Fruit fly (Drosophila melanogaster): Measurements from ENCODE around the gene RhoGEF64C.
A peak's percentile ranks its signal among the peaks of the same experiment; 100 is the strongest.

Gene RhoGEF64C

dm6 chr3L:4700091-4700490 is 7.5 kb downstream of the RhoGEF64C start (continued):
- TF ChIP-seq CG11695 (GFP tag; IDR thresholded peaks at IDR 0.05), result peak; percentile 38; the same call in 1 of the 3 replicates
- 0 out of 3 replicates have a peak, but pooled peaks have one; percentile 45 for TF ChIP-seq CG3726 (GFP tag; IDR thresholded peaks at IDR 0.05)
- TF ChIP-seq dmrt99B (tag; optimal IDR thresholded peaks at IDR 0.05), result peak; percentile 45
- no peak for TF ChIP-seq Dip2 (GFP tag; IDR thresholded peaks at IDR 0.05)
- TF ChIP-seq CG12769 (tag; optimal IDR thresholded peaks at IDR 0.05), result no peak
- TF ChIP-seq eyg (GFP tag; optimal IDR thresholded peaks at IDR 0.05), result no peak
- TF ChIP-seq Hr39 (optimal IDR thresholded peaks at IDR 0.05), result no peak
- no peak for TF ChIP-seq CG32532 (GFP tag; IDR thresholded peaks at IDR 0.05)
- no peak for TF ChIP-seq zfh2 (GFP tag; optimal IDR thresholded peaks at IDR 0.05)
- TF ChIP-seq CG6689 (GFP tag; IDR thresholded peaks at IDR 0.05), result peak; percentile 35; the same call in 1 of the 2 replicates
- TF ChIP-seq crol (GFP tag; IDR thresholded peaks at IDR 0.05), result peak; percentile 60
- no peak for TF ChIP-seq CG7556 (GFP tag; optimal IDR thresholded peaks at IDR 0.05)
- peak; percentile 68 for TF ChIP-seq vvl (GFP tag; IDR thresholded peaks at IDR 0.05)
- TF ChIP-seq CG7963 (GFP tag; IDR thresholded peaks at IDR 0.05; ENCODE audit: partially characterized antibody), result no peak
- no peak for TF ChIP-seq CG7271 (tag; optimal IDR thresholded peaks at IDR 0.05)
- no peak for TF ChIP-seq CTCF (GFP tag; optimal IDR thresholded peaks at IDR 0.05)
- no peak for TF ChIP-seq CG34422 (GFP tag; IDR thresholded peaks at IDR 0.05)
- no peak for TF ChIP-seq unpg (GFP tag; optimal IDR thresholded peaks at IDR 0.05)
- TF ChIP-seq her (GFP tag; optimal IDR thresholded peaks at IDR 0.05), result no peak
- no peak for TF ChIP-seq CG9609 (GFP tag; optimal IDR thresholded peaks at IDR 0.05)
- TF ChIP-seq Drgx (GFP tag; IDR thresholded peaks at IDR 0.05), result peak; percentile 80
- no peak for TF ChIP-seq HLH3B (GFP tag; IDR thresholded peaks at IDR 0.05)
- TF ChIP-seq CG10565 (GFP tag; optimal IDR thresholded peaks at IDR 0.05), result no peak
- no peak for TF ChIP-seq dpn (GFP tag; optimal IDR thresholded peaks at IDR 0.05)
- no peak for TF ChIP-seq Awh (GFP tag; IDR thresholded peaks at IDR 0.05)
- no peak for TF ChIP-seq Jarid2 (GFP tag; optimal IDR thresholded peaks at IDR 0.05)
- no peak for TF ChIP-seq ato (GFP tag; IDR thresholded peaks at IDR 0.05; ENCODE audit: partially characterized antibody)
- peak; percentile 25; the same call in 1 of the 2 replicates for TF ChIP-seq sisA (GFP tag; IDR thresholded peaks at IDR 0.05)
- no peak for TF ChIP-seq CG2202 (tag; optimal IDR thresholded peaks at IDR 0.05)
- TF ChIP-seq grau (tag; optimal IDR thresholded peaks at IDR 0.05), result no peak
- TF ChIP-seq Doc2 (GFP tag; IDR thresholded peaks at IDR 0.05), result no peak
- TF ChIP-seq Sry-δ (GFP tag; optimal IDR thresholded peaks at IDR 0.05), result no peak
- no peak for TF ChIP-seq chinmo (GFP tag; IDR thresholded peaks at IDR 0.05; ENCODE audit: partially characterized antibody)
- no peak for TF ChIP-seq CG14667 (GFP tag; IDR thresholded peaks at IDR 0.05)
- TF ChIP-seq tgo (GFP tag; IDR thresholded peaks at IDR 0.05), result peak; percentile 44; the same call in 2 of the 3 replicates
- TF ChIP-seq CG14965 (GFP tag; optimal IDR thresholded peaks at IDR 0.05; ENCODE audit: borderline replicate concordance), result no peak
- no peak for TF ChIP-seq CG1792 (GFP tag; optimal IDR thresholded peaks at IDR 0.05)
- no peak for TF ChIP-seq CG9727 (GFP tag; optimal IDR thresholded peaks at IDR 0.05)
- 0 out of 2 replicates have a peak, but pooled peaks have one; percentile 13 for TF ChIP-seq slbo (GFP tag; IDR thresholded peaks at IDR 0.05)
- no peak for TF ChIP-seq CG15479 (GFP tag; optimal IDR thresholded peaks at IDR 0.05)
- no peak for TF ChIP-seq ash1 (GFP tag; optimal IDR thresholded peaks at IDR 0.05)
- no peak for TF ChIP-seq CG10431 (GFP tag; optimal IDR thresholded peaks at IDR 0.05)
- no peak for TF ChIP-seq Trl (optimal IDR thresholded peaks at IDR 0.05)
- TF ChIP-seq Trl (GFP tag; optimal IDR thresholded peaks at IDR 0.05), result no peak
- no peak for TF ChIP-seq CG15514 (GFP tag; optimal IDR thresholded peaks at IDR 0.05)
- TF ChIP-seq PHDP (tag; optimal IDR thresholded peaks at IDR 0.05), result no peak
- peak; percentile 36 for TF ChIP-seq CG11504 (tag; optimal IDR thresholded peaks at IDR 0.05)
- no peak for TF ChIP-seq Side (GFP tag; optimal IDR thresholded peaks at IDR 0.05)
- TF ChIP-seq sc (optimal IDR thresholded peaks at IDR 0.05), result no peak
- no peak for TF ChIP-seq sc (GFP tag; optimal IDR thresholded peaks at IDR 0.05)
- TF ChIP-seq emc (GFP tag; optimal IDR thresholded peaks at IDR 0.05), result no peak
- TF ChIP-seq HmgD (GFP tag; optimal IDR thresholded peaks at IDR 0.05), result no peak
- no peak for TF ChIP-seq toy (GFP tag; IDR thresholded peaks at IDR 0.05)
- TF ChIP-seq danr (GFP tag; IDR thresholded peaks at IDR 0.05), result no peak
